Worm (Caenorhabditis elegans) whole organism, late embryonic: ENCODE results near the gene fbxa-84.

Experiments used
- C38D4.7 ChIP-seq: fragments of 200-800 bp; sonication (Bioruptor generic); optimal IDR thresholded peaks from 2 replicates; lab custom pipeline; 2018; ENCODE audit warnings: mild to moderate bottlenecking, missing genetic modification characterization, moderate library complexity, missing compliant biosample characterization
- K09A11.1 ChIP-seq: sonication (generic microtip); optimal IDR thresholded peaks from 2 replicates; lab custom pipeline; 2017; ENCODE audit warnings: antibody characterized with exemption, mild to moderate bottlenecking, missing genetic modification characterization, missing compliant biosample characterization; ENCODE audit not compliant: insufficient read depth
- T23F11.4 ChIP-seq: fragments of 200-800 bp; sonication (Bioruptor generic); optimal IDR thresholded peaks from 2 replicates; lab custom pipeline; 2018; ENCODE audit warnings: mild to moderate bottlenecking, missing genetic modification characterization, missing compliant biosample characterization
- Y22D7AL.16 ChIP-seq: sonication (generic microtip); optimal IDR thresholded peaks from 2 replicates; lab custom pipeline; 2016; ENCODE audit warnings: missing genetic modification characterization, missing compliant biosample characterization
- ahr-1 ChIP-seq: sonication (generic microtip); optimal IDR thresholded peaks from 2 replicates; lab custom pipeline; 2016; ENCODE audit warnings: missing genetic modification characterization, missing compliant biosample characterization
- ama-1 ChIP-seq: fragments of 150-350 bp; optimal IDR thresholded peaks from 2 replicates; lab custom pipeline; 2014
- ceh-14 ChIP-seq: sonication (generic microtip); optimal IDR thresholded peaks from 2 replicates; lab custom pipeline; 2016; ENCODE audit warnings: missing genotype, missing genetic modification characterization, missing compliant biosample characterization
- ceh-18 ChIP-seq: sonication (generic microtip); optimal IDR thresholded peaks from 2 replicates; lab custom pipeline; 2016; ENCODE audit warnings: missing genetic modification characterization, missing compliant biosample characterization
- ceh-2 ChIP-seq: sonication (generic microtip); optimal IDR thresholded peaks from 2 replicates; lab custom pipeline; 2016; ENCODE audit warnings: missing genotype, missing genetic modification characterization, missing compliant biosample characterization
- ceh-24 ChIP-seq: sonication (generic microtip); optimal IDR thresholded peaks from 2 replicates; lab custom pipeline; 2016; ENCODE audit warnings: mild to moderate bottlenecking, missing genetic modification characterization, missing compliant biosample characterization
- ceh-31 ChIP-seq: sonication (generic microtip); optimal IDR thresholded peaks from 2 replicates; lab custom pipeline; 2016; ENCODE audit warnings: missing genetic modification characterization, missing compliant biosample characterization
- ceh-34 ChIP-seq: sonication (generic microtip); optimal IDR thresholded peaks from 2 replicates; lab custom pipeline; 2016; ENCODE audit warnings: mild to moderate bottlenecking, missing genetic modification characterization, missing compliant biosample characterization
- ceh-48 ChIP-seq: sonication (generic microtip); optimal IDR thresholded peaks from 2 replicates; lab custom pipeline; 2016; ENCODE audit warnings: missing genetic modification characterization, inconsistent platforms, missing compliant biosample characterization
- ceh-6 ChIP-seq: fragments of 200-800 bp; sonication (Bioruptor generic); optimal IDR thresholded peaks from 2 replicates; lab custom pipeline; 2018; ENCODE audit warnings: mild to moderate bottlenecking, missing genetic modification characterization, missing compliant biosample characterization
- dmd-4 ChIP-seq: sonication (generic microtip); optimal IDR thresholded peaks from 2 replicates; lab custom pipeline; 2016; ENCODE audit warnings: borderline replicate concordance, missing genetic modification characterization, missing compliant biosample characterization
- dve-1 ChIP-seq: sonication (generic microtip); optimal IDR thresholded peaks from 2 replicates; lab custom pipeline; 2017; ENCODE audit warnings: antibody characterized with exemption, mild to moderate bottlenecking, missing genetic modification characterization, missing compliant biosample characterization
- elt-2 ChIP-seq: sonication (generic microtip); optimal IDR thresholded peaks from 2 replicates; lab custom pipeline; 2016; ENCODE audit warnings: missing genetic modification reagents, missing genetic modification characterization, missing compliant biosample characterization
- elt-4 ChIP-seq: sonication (generic microtip); optimal IDR thresholded peaks from 2 replicates; lab custom pipeline; 2016; ENCODE audit warnings: missing genetic modification characterization, missing compliant biosample characterization
- ets-4 ChIP-seq: sonication (generic microtip); optimal IDR thresholded peaks from 2 replicates; lab custom pipeline; 2016; ENCODE audit warnings: missing genetic modification characterization, missing compliant biosample characterization
- eyg-1 ChIP-seq: sonication (generic microtip); optimal IDR thresholded peaks from 2 replicates; lab custom pipeline; 2016; ENCODE audit warnings: missing genotype, missing genetic modification characterization, missing compliant biosample characterization
- fax-1 ChIP-seq: sonication (generic microtip); optimal IDR thresholded peaks from 2 replicates; lab custom pipeline; 2016; ENCODE audit warnings: missing genotype, missing genetic modification characterization, missing compliant biosample characterization
- fkh-10 ChIP-seq: fragments of 150-350 bp; optimal IDR thresholded peaks from 2 replicates; lab custom pipeline; 2014; ENCODE audit warnings: missing biosample characterization, missing genetic modification reagents, missing genetic modification characterization
- fkh-6 ChIP-seq: sonication (generic microtip); optimal IDR thresholded peaks from 2 replicates; lab custom pipeline; 2016; ENCODE audit warnings: missing genetic modification characterization, missing compliant biosample characterization
- gmeb-2 ChIP-seq: sonication (generic microtip); optimal IDR thresholded peaks from 2 replicates; lab custom pipeline; 2016; ENCODE audit warnings: missing genetic modification characterization, inconsistent platforms, missing compliant biosample characterization
- hlh-13 ChIP-seq: fragments of 200-800 bp; sonication (Bioruptor generic); optimal IDR thresholded peaks from 2 replicates; lab custom pipeline; 2018; ENCODE audit warnings: mild to moderate bottlenecking, missing genetic modification characterization, missing compliant biosample characterization
- hlh-15 ChIP-seq: sonication (generic microtip); optimal IDR thresholded peaks from 2 replicates; lab custom pipeline; 2016; ENCODE audit warnings: missing genetic modification characterization, missing compliant biosample characterization
- hlh-30 ChIP-seq: sonication (generic microtip); optimal IDR thresholded peaks from 2 replicates; lab custom pipeline; 2017; ENCODE audit warnings: antibody characterized with exemption, missing genetic modification characterization, missing compliant biosample characterization; ENCODE audit not compliant: insufficient read depth
- hlh-6 ChIP-seq: sonication (generic microtip); optimal IDR thresholded peaks from 2 replicates; lab custom pipeline; 2016; ENCODE audit warnings: missing genotype, missing genetic modification characterization, missing compliant biosample characterization
- lim-6 ChIP-seq: sonication (generic microtip); optimal IDR thresholded peaks from 2 replicates; lab custom pipeline; 2016; ENCODE audit warnings: missing genetic modification characterization, missing compliant biosample characterization
- lin-11 ChIP-seq: fragments of 200-800 bp; sonication (Bioruptor generic); optimal IDR thresholded peaks from 2 replicates; lab custom pipeline; 2018; ENCODE audit warnings: mild to moderate bottlenecking, missing genetic modification characterization, missing compliant biosample characterization
- madf-2 ChIP-seq: sonication (generic microtip); optimal IDR thresholded peaks from 2 replicates; lab custom pipeline; 2017; ENCODE audit warnings: missing genetic modification characterization, missing compliant biosample characterization
- mec-3 ChIP-seq: sonication (generic microtip); optimal IDR thresholded peaks from 2 replicates; lab custom pipeline; 2016; ENCODE audit warnings: borderline replicate concordance, missing genetic modification characterization, missing compliant biosample characterization
- nhr-11 ChIP-seq: fragments of 150-350 bp; optimal IDR thresholded peaks from 2 replicates; lab custom pipeline; 2014; ENCODE audit warnings: missing biosample characterization, missing genetic modification characterization
- nhr-232 ChIP-seq: sonication (generic microtip); optimal IDR thresholded peaks from 2 replicates; lab custom pipeline; 2016; ENCODE audit warnings: missing genetic modification characterization, missing compliant biosample characterization
- pha-2 ChIP-seq: sonication (generic microtip); optimal IDR thresholded peaks from 2 replicates; lab custom pipeline; 2017; ENCODE audit warnings: mild to moderate bottlenecking, missing genetic modification characterization, missing compliant biosample characterization
- pha-4 ChIP-seq: fragments of 150-350 bp; optimal IDR thresholded peaks from 2 replicates; lab custom pipeline; 2018; ENCODE audit warnings: missing biosample characterization, missing genetic modification reagents, missing genetic modification characterization
- pqm-1 ChIP-seq: sonication (generic microtip); optimal IDR thresholded peaks from 2 replicates; lab custom pipeline; 2016; ENCODE audit warnings: missing genetic modification characterization, missing compliant biosample characterization
- pros-1 ChIP-seq: fragments of 150-350 bp; optimal IDR thresholded peaks from 2 replicates; lab custom pipeline; 2014; ENCODE audit warnings: missing biosample characterization, missing genetic modification reagents, missing genetic modification characterization
- rnt-1 ChIP-seq: sonication (generic microtip); optimal IDR thresholded peaks from 2 replicates; lab custom pipeline; 2016; ENCODE audit warnings: missing genetic modification characterization, missing compliant biosample characterization
- sdc-2 ChIP-seq: sonication (generic microtip); optimal IDR thresholded peaks from 2 replicates; lab custom pipeline; 2016; ENCODE audit warnings: missing genotype, missing genetic modification characterization, missing compliant biosample characterization
- syd-9 ChIP-seq: sonication (generic microtip); optimal IDR thresholded peaks from 2 replicates; lab custom pipeline; 2016; ENCODE audit warnings: mild to moderate bottlenecking, missing genetic modification characterization, moderate library complexity, missing compliant biosample characterization
- tbx-2 ChIP-seq: sonication (generic microtip); optimal IDR thresholded peaks from 2 replicates; lab custom pipeline; 2016; ENCODE audit warnings: missing genetic modification characterization, missing compliant biosample characterization
- tbx-7 ChIP-seq: sonication (generic microtip); optimal IDR thresholded peaks from 2 replicates; lab custom pipeline; 2016; ENCODE audit warnings: missing genotype, missing genetic modification characterization, missing compliant biosample characterization
- unc-3 ChIP-seq, 2 experiments: fragments of 200-800 bp in 1 of 2; sonication (Bioruptor generic) in 1 of 2; sonication (generic microtip) in 1 of 2; conservative IDR thresholded peaks in 1 of 2; optimal IDR thresholded peaks in 1 of 2; 2 replicates each; pipeline versions ENCODE4 v1.3.6 to Lab custom; 2016 to 2022; ENCODE audit warnings: missing compliant biosample characterization in 2 of 2, missing genetic modification characterization in 2 of 2, missing genetic modification reagents in 1 of 2
- unc-42 ChIP-seq: sonication (generic microtip); optimal IDR thresholded peaks from 2 replicates; lab custom pipeline; 2016; ENCODE audit warnings: missing genotype, missing genetic modification characterization, missing compliant biosample characterization
- unc-86 ChIP-seq: sonication (generic microtip); optimal IDR thresholded peaks from 2 replicates; lab custom pipeline; 2016; ENCODE audit warnings: missing genetic modification characterization, missing compliant biosample characterization
- zip-5 ChIP-seq: sonication (generic microtip); optimal IDR thresholded peaks from 2 replicates; lab custom pipeline; 2016; ENCODE audit warnings: missing genetic modification characterization, missing compliant biosample characterization

Gene fbxa-84

DNA sequence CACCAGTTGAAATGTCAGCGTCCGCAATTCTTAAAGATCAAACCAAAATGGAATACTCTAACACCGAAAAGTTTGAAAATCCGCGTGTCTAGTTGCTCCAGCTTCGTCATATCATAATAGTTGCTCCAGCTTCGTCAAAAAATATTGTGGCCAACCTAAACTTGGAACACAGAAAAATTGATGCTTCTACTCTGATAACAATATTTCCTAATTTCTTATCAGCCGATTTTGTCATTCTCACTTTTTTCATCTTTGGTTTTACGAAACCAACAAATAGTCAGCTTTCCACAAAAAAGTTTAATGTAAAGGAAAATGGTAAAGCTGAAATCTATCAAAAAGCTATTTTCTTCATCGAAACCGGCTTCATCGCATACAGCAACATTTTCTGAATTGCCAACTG lies at the start of gene fbxa-84:
Gene fbxa-84 (plus strand): TSS at position 34 of the 400 bp plus-strand sequence.
- TF ChIP-seq lin-11 (tag; lab: Kevin White, UChicago) (no peak), hlh-15 (no peak), elt-4 (tag; lab: Kevin White, UChicago) (no peak), elt-2 (tag; lab: Kevin White, UChicago) (no peak), hlh-30 (tag; lab: Kevin White, UChicago) (no peak), mec-3 (no peak), rnt-1 (tag; lab: Kevin White, UChicago) (no peak), hlh-13 (GFP tag; lab: Kevin White, UChicago) (no peak), ceh-6 (GFP tag; lab: Kevin White, UChicago) (no peak), fax-1 (tag; lab: Kevin White, UChicago) (no peak), Y22D7AL.16 (tag; lab: Kevin White, UChicago) (no peak), pha-2 (tag; lab: Kevin White, UChicago) (no peak), ets-4 (no peak)

DNA sequence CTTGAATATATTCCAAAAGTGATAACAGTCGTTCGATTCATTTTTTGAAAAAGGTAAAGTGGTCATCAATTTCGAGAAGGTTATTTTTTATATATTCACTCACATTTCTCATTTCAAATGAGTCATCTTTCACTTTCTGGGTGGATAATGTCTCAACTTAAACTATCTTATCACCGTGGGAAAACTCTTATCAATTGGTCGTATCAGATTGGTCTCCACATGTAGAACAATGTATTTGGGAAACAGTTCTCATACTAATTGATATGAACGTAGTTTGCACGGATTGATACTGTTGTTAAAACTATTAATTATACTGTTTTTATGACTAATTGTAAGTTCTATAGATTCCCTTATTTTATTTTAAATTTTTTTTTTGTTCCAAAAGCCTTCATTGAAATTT lies 48.4 kb upstream of the fbxa-84 start:
- TF ChIP-seq dve-1 (tag; lab: Kevin White, UChicago), result no peak
- TF ChIP-seq elt-2 (tag; lab: Kevin White, UChicago), result peak; percentile 92
- TF ChIP-seq ceh-14 (tag; lab: Kevin White, UChicago), result no peak
- TF ChIP-seq fkh-10 (GFP tag; lab: Kevin White, UChicago), result no peak

DNA sequence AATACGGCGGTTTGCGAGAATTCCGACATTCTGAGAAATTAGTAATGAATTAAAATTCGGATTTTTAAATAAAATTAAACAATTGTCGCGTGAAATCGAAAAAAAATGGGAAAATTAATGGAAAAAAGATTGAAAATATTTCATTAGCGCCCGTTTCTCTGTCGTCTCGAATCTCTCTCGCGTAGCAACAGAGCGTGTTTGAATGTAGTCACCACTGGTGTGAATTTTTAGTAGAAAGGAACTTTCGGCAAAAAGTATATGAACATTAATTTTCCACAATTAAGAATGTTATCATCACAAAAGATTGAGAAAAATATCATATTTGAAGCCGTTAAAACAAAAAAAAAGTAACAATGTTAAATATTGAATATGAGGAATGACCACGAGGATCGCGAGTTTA lies 45.5 kb upstream of the fbxa-84 start, which contains the start of gene aipl-1:
Gene aipl-1 (minus strand): TSS at position 30 of the 400 bp plus-strand sequence.
- TF ChIP-seq ceh-18 (no peak), ahr-1 (tag; lab: Kevin White, UChicago) (peak; percentile 38), pros-1 (tag; lab: Kevin White, UChicago) (no peak), tbx-7 (tag; lab: Kevin White, UChicago) (no peak), ceh-6 (GFP tag; lab: Kevin White, UChicago) (no peak), ceh-2 (peak; percentile 62), pha-4 (no peak), unc-3 (GFP tag; conservative IDR thresholded peaks at IDR 0.05; lab: Robert Waterston, UW) (no peak), unc-3 (tag; optimal IDR thresholded peaks at IDR 0.05; lab: Kevin White, UChicago) (peak; percentile 19), elt-4 (tag; lab: Kevin White, UChicago) (no peak), tbx-2 (tag; lab: Kevin White, UChicago) (peak; percentile 78), nhr-11 (tag; lab: Kevin White, UChicago) (no peak), unc-42 (tag; lab: Kevin White, UChicago) (peak; percentile 88), unc-86 (no peak), ceh-14 (tag; lab: Kevin White, UChicago) (peak; percentile 63), lim-6 (tag; lab: Kevin White, UChicago) (peak; percentile 8), pha-2 (tag; lab: Kevin White, UChicago) (no peak), C38D4.7 (no peak), gmeb-2 (tag; lab: Kevin White, UChicago) (no peak), hlh-30 (tag; lab: Kevin White, UChicago) (no peak), Y22D7AL.16 (tag; lab: Kevin White, UChicago) (no peak), ceh-24 (no peak), ceh-48 (tag; lab: Kevin White, UChicago) (no peak), hlh-6 (tag; lab: Kevin White, UChicago) (no peak), ceh-34 (tag; lab: Kevin White, UChicago) (peak; percentile 10), fkh-6 (tag; lab: Kevin White, UChicago) (no peak), eyg-1 (tag; lab: Kevin White, UChicago) (no peak), pqm-1 (tag; lab: Kevin White, UChicago) (peak; percentile 41), nhr-232 (tag; lab: Kevin White, UChicago) (no peak), zip-5 (tag; lab: Kevin White, UChicago) (peak; percentile 11), sdc-2 (tag; lab: Kevin White, UChicago) (no peak), mec-3 (no peak), T23F11.4 (GFP tag; lab: Kevin White, UChicago) (no peak), ama-1 (lab: Kevin White, UChicago) (no peak), madf-2 (tag; lab: Kevin White, UChicago) (no peak), elt-2 (tag; lab: Kevin White, UChicago) (peak; percentile 20), syd-9 (no peak), hlh-13 (GFP tag; lab: Kevin White, UChicago) (no peak), lin-11 (tag; lab: Kevin White, UChicago) (no peak), ceh-31 (peak; percentile 91), dmd-4 (tag; lab: Kevin White, UChicago) (no peak), K09A11.1 (tag; lab: Kevin White, UChicago) (no peak), fkh-10 (GFP tag; lab: Kevin White, UChicago) (no peak)
